Worm (Caenorhabditis elegans): Measurements from ENCODE around the gene gpc-1.

DNA sequence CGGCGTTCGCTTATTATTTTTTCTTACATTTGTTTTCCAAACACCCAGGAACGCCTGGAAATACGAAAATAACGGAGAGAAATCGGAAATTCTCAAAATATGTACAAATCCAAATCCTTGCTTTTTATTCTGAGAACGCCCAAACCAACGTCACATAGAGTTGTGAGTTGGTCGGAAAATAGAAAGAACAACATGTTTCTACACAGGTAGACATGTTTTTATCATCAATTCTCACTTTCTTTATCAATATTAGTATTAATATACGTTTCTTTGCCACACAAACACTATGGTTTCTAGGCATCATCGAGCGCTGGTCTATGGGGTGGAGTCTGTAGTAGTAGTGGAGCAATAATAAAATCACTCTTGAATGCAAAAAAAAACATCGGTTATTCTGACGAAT lies 33.7 kb upstream of the gpc-1 start:
- TF ChIP-seq ets-7 (tag; optimal IDR thresholded peaks at IDR 0.05) (no peak), hmg-4 (GFP tag; optimal IDR thresholded peaks at IDR 0.05) (no peak), ama-1 (optimal IDR thresholded peaks at IDR 0.05) (no peak), ceh-36 (tag; optimal IDR thresholded peaks at IDR 0.05) (no peak), pes-1 (GFP tag; IDR thresholded peaks at IDR 0.05) (no peak), scrt-1 (GFP tag; IDR thresholded peaks at IDR 0.05) (no peak), ceh-13 (GFP tag; optimal IDR thresholded peaks at IDR 0.05) (no peak), tbx-11 (GFP tag; IDR thresholded peaks at IDR 0.05) (no peak), flt-1 (GFP tag; IDR thresholded peaks at IDR 0.05) (no peak), B0310.2 (tag; optimal IDR thresholded peaks at IDR 0.05) (no peak), sea-1 (GFP tag; conservative IDR thresholded peaks at IDR 0.05) (no peak), hmbx-1 (tag; optimal IDR thresholded peaks at IDR 0.05) (no peak), tbx-37 (GFP tag; conservative IDR thresholded peaks at IDR 0.05) (no peak), aly-1 (tag; optimal IDR thresholded peaks at IDR 0.05) (no peak)

Measured in whole organism, early embryonic.